Worm (Caenorhabditis elegans) whole organism, L3 larva: ENCODE measurements around the gene F41H10.1.

ENCODE experiments used
- R02D3.7 ChIP-seq: fragments of 150-350 bp; optimal IDR thresholded peaks from 2 replicates; lab custom pipeline; 2014; ENCODE audit warnings: missing biosample characterization, missing genetic modification characterization
- ZK546.5 ChIP-seq: sonication (generic microtip); optimal IDR thresholded peaks from 2 replicates; lab custom pipeline; 2017; ENCODE audit warnings: missing biosample characterization, missing genetic modification characterization
- aly-2 ChIP-seq: fragments of 150-350 bp; optimal IDR thresholded peaks from 2 replicates; lab custom pipeline; 2014; ENCODE audit warnings: missing biosample characterization, missing genetic modification characterization
- ama-1 ChIP-seq: fragments of 150-350 bp; optimal IDR thresholded peaks from 2 replicates; lab custom pipeline; 2018
- ceh-28 ChIP-seq: fragments of 150-350 bp; optimal IDR thresholded peaks from 2 replicates; lab custom pipeline; 2014; ENCODE audit warnings: missing biosample characterization, missing genetic modification reagents, missing genetic modification characterization
- ceh-82 ChIP-seq: fragments of 150-350 bp; optimal IDR thresholded peaks from 2 replicates; lab custom pipeline; 2014; ENCODE audit warnings: missing biosample characterization, missing genetic modification characterization
- daf-12 ChIP-seq: fragments of 150-350 bp; optimal IDR thresholded peaks from 2 replicates; lab custom pipeline; 2014; ENCODE audit warnings: missing biosample characterization, missing genetic modification reagents, missing genetic modification characterization
- egl-27 ChIP-seq: sonication (generic microtip); optimal IDR thresholded peaks from 4 replicates; lab custom pipeline; 2017; ENCODE audit warnings: missing biosample characterization, missing genetic modification reagents, missing genetic modification characterization
- egl-5 ChIP-seq: fragments of 150-350 bp; optimal IDR thresholded peaks from 2 replicates; lab custom pipeline; 2017; ENCODE audit warnings: missing biosample characterization, missing genetic modification reagents, missing genetic modification characterization, inconsistent platforms
- elt-2 ChIP-seq: sonication (generic microtip); optimal IDR thresholded peaks from 2 replicates; lab custom pipeline; 2016; ENCODE audit warnings: missing genetic modification reagents, mild to moderate bottlenecking, missing genetic modification characterization, missing compliant biosample characterization
- elt-3 ChIP-seq, 3 experiments: fragments of 150-350 bp in 1 of 3; sonication (generic microtip) in 2 of 3; optimal IDR thresholded peaks; 2 replicates in 2 of 3; 4 replicates in 1 of 3; lab custom pipeline; 2014 to 2017; ENCODE audit warnings: missing biosample characterization in 3 of 3, missing genetic modification characterization in 3 of 3
- eor-1 ChIP-seq, 2 experiments: fragments of 150-350 bp; optimal IDR thresholded peaks; 2 replicates each; lab custom pipeline; 2014 to 2018; ENCODE audit warnings: missing biosample characterization in 2 of 2, missing genetic modification characterization in 2 of 2
- fkh-2 ChIP-seq: fragments of 150-350 bp; optimal IDR thresholded peaks from 2 replicates; lab custom pipeline; 2014; ENCODE audit warnings: missing biosample characterization, missing genetic modification reagents, missing genetic modification characterization
- fos-1 ChIP-seq: fragments of 150-350 bp; optimal IDR thresholded peaks from 2 replicates; lab custom pipeline; 2014; ENCODE audit warnings: missing biosample characterization, missing genetic modification characterization
- hmg-11 ChIP-seq: sonication (generic microtip); optimal IDR thresholded peaks from 2 replicates; lab custom pipeline; 2016; ENCODE audit warnings: missing genetic modification characterization, missing compliant biosample characterization
- jun-1 ChIP-seq: fragments of 150-350 bp; optimal IDR thresholded peaks from 2 replicates; lab custom pipeline; 2014; ENCODE audit warnings: missing biosample characterization, missing genetic modification reagents, missing genetic modification characterization
- lin-15B ChIP-seq: fragments of 150-350 bp; optimal IDR thresholded peaks from 2 replicates; lab custom pipeline; 2014; ENCODE audit warnings: missing biosample characterization, missing genetic modification characterization
- lsy-12 ChIP-seq: sonication (generic microtip); optimal IDR thresholded peaks from 2 replicates; lab custom pipeline; 2016; ENCODE audit warnings: mild to moderate bottlenecking, missing genetic modification characterization, missing compliant biosample characterization
- mml-1 ChIP-seq: fragments of 150-350 bp; sonication (generic microtip); optimal IDR thresholded peaks from 3 replicates; lab custom pipeline; 2014; ENCODE audit warnings: missing biosample characterization, missing genetic modification characterization
- nfya-1 ChIP-seq: sonication (generic microtip); optimal IDR thresholded peaks from 2 replicates; lab custom pipeline; 2017; ENCODE audit warnings: missing genetic modification characterization, mild to moderate bottlenecking, missing compliant biosample characterization, antibody characterized with exemption, moderate library complexity; ENCODE audit not compliant: insufficient read depth
- nhr-11 ChIP-seq: fragments of 150-350 bp; optimal IDR thresholded peaks from 2 replicates; lab custom pipeline; 2014; ENCODE audit warnings: missing biosample characterization, missing genetic modification characterization
- nhr-12 ChIP-seq: fragments of 150-350 bp; optimal IDR thresholded peaks from 2 replicates; lab custom pipeline; 2014; ENCODE audit warnings: missing biosample characterization, missing genetic modification characterization
- nhr-23 ChIP-seq: fragments of 150-350 bp; optimal IDR thresholded peaks from 2 replicates; lab custom pipeline; 2014; ENCODE audit warnings: missing biosample characterization, missing genetic modification reagents, missing genetic modification characterization
- nhr-237 ChIP-seq: fragments of 150-350 bp; optimal IDR thresholded peaks from 2 replicates; lab custom pipeline; 2014; ENCODE audit warnings: missing biosample characterization, missing genetic modification characterization
- nhr-25 ChIP-seq: sonication (generic microtip); optimal IDR thresholded peaks from 2 replicates; lab custom pipeline; 2017; ENCODE audit warnings: missing biosample characterization, missing genetic modification characterization
- nhr-28 ChIP-seq: fragments of 150-350 bp; optimal IDR thresholded peaks from 2 replicates; lab custom pipeline; 2014; ENCODE audit warnings: missing biosample characterization, missing genetic modification characterization
- nhr-67 ChIP-seq: fragments of 150-350 bp; optimal IDR thresholded peaks from 2 replicates; lab custom pipeline; 2014; ENCODE audit warnings: missing biosample characterization, missing genetic modification characterization
- nhr-76 ChIP-seq: fragments of 150-350 bp; sonication (generic microtip); optimal IDR thresholded peaks from 5 replicates; lab custom pipeline; 2014; ENCODE audit warnings: missing biosample characterization, missing genetic modification characterization
- pha-4 ChIP-seq: fragments of 150-350 bp; optimal IDR thresholded peaks from 2 replicates; lab custom pipeline; 2014; ENCODE audit warnings: missing biosample characterization, missing genetic modification reagents, missing genetic modification characterization
- pqm-1 ChIP-seq: fragments of 150-350 bp; optimal IDR thresholded peaks from 2 replicates; lab custom pipeline; 2017; ENCODE audit warnings: missing biosample characterization, missing genetic modification characterization, inconsistent platforms
- sea-2 ChIP-seq: fragments of 150-350 bp; sonication (generic microtip); optimal IDR thresholded peaks from 4 replicates; lab custom pipeline; 2014; ENCODE audit warnings: missing biosample characterization, missing genetic modification reagents, missing genetic modification characterization
- skn-1 ChIP-seq: fragments of 150-350 bp; optimal IDR thresholded peaks from 2 replicates; lab custom pipeline; 2014; ENCODE audit warnings: missing biosample characterization, missing genetic modification characterization
- snpc-4 ChIP-seq: fragments of 150-350 bp; optimal IDR thresholded peaks from 2 replicates; lab custom pipeline; 2014; ENCODE audit warnings: missing biosample characterization, missing genetic modification characterization
- tbx-2 ChIP-seq: sonication (generic microtip); optimal IDR thresholded peaks from 2 replicates; lab custom pipeline; 2016; ENCODE audit warnings: mild to moderate bottlenecking, missing genetic modification characterization, missing compliant biosample characterization
- unc-62 ChIP-seq: fragments of 150-350 bp; sonication (generic microtip); optimal IDR thresholded peaks from 4 replicates; lab custom pipeline; 2014; ENCODE audit warnings: missing biosample characterization, missing genetic modification reagents, missing genetic modification characterization
- zag-1 ChIP-seq: fragments of 150-350 bp; optimal IDR thresholded peaks from 2 replicates; lab custom pipeline; 2014; ENCODE audit warnings: missing biosample characterization, missing genetic modification characterization
- ztf-11 ChIP-seq: fragments of 150-350 bp; optimal IDR thresholded peaks from 2 replicates; lab custom pipeline; 2014; ENCODE audit warnings: missing biosample characterization, missing genetic modification characterization
- ztf-4 ChIP-seq: fragments of 150-350 bp; optimal IDR thresholded peaks from 2 replicates; lab custom pipeline; 2014; ENCODE audit warnings: missing biosample characterization, missing genetic modification characterization

Gene F41H10.1

DNA sequence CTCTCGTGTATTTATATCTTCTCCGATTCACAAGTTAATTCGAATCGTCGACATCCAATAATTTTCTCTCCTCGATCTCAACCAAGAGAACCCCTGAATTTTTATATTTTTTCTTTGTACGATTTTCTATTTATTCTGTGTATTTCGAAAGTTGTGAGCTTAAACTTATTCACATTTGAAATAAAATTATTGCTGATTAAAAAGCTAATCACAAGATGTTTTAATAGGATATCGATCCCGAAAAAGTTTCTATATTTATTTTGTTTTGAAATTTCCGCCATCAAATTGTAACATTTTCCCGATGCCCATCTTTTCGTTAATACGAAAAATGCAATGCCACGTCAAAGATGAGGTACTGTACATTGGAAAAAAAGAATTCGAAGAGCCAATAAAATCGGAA, 14.1 kb downstream of the F41H10.1 start, which contains the start of gene ZK616.3:
Gene ZK616.3 (plus strand): TSS at position 301 of the 400 bp plus-strand sequence.
- TF ChIP-seq aly-2 (tag; lab: Kevin White, UChicago) (no peak), unc-62 (GFP tag; lab: Kevin White, UChicago) (no peak), hmg-11 (tag; lab: Kevin White, UChicago) (no peak), R02D3.7 (no peak), elt-3 (tag; optimal IDR thresholded peaks at IDR 0.05; lab: Kevin White, UChicago) (no peak), egl-5 (no peak), zag-1 (no peak)
- TF ChIP-seq, all 47 proteins: peak for 0

DNA sequence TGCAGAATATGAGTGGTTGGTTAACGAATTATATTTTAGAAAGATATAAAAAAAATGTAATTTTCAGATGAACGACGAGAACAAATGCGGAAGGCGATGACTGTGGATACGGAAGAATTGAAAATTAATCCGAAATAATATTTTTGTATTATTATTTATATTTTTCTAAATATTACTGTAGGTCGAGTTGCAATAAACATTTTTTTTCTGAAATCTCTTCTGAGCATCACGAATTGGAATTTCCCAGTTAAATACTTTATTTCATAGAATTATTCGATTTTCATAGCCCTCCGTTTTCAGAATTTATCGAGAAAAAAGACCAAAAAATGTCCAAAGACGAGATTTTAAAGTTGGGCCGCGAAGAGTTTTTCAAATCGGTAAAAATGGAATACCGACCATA, 14.8 kb downstream of the F41H10.1 start, which contains the start of gene ZK616.2:
Gene ZK616.2 (plus strand): TSS at position 301 of the 400 bp plus-strand sequence.
- TF ChIP-seq hmg-11 (tag; lab: Kevin White, UChicago) (no peak), nhr-76 (no peak), snpc-4 (no peak), egl-5 (no peak), fkh-2 (tag; lab: Kevin White, UChicago) (no peak), nhr-237 (no peak), fos-1 (tag; lab: Kevin White, UChicago) (no peak), unc-62 (GFP tag; lab: Kevin White, UChicago) (no peak), nhr-67 (tag; lab: Kevin White, UChicago) (no peak), elt-2 (tag; lab: Kevin White, UChicago) (no peak), nhr-11 (no peak), pha-4 (tag; lab: Kevin White, UChicago) (no peak), eor-1 (tag; optimal IDR thresholded peaks at IDR 0.05; lab: Kevin White, UChicago) (no peak), skn-1 (tag; lab: Kevin White, UChicago) (no peak), ceh-28 (tag; lab: Kevin White, UChicago) (no peak), nfya-1 (tag; lab: Kevin White, UChicago) (no peak), nhr-28 (tag; lab: Kevin White, UChicago) (no peak), lin-15B (tag; lab: Kevin White, UChicago) (no peak), ama-1 (lab: Kevin White, UChicago) (no peak)

- TF ChIP-seq jun-1 (no peak), pqm-1 (tag; lab: Kevin White, UChicago) (no peak), lsy-12 (tag; lab: Kevin White, UChicago) (no peak), nhr-23 (tag; lab: Kevin White, UChicago) (no peak), zag-1 (no peak), mml-1 (tag; lab: Kevin White, UChicago) (no peak), ztf-11 (no peak), tbx-2 (tag; lab: Kevin White, UChicago) (no peak), nhr-11 (no peak), egl-5 (no peak), snpc-4 (no peak), ama-1 (lab: Kevin White, UChicago) (no peak), ceh-82 (tag; lab: Kevin White, UChicago) (no peak), elt-3 (tag; optimal IDR thresholded peaks at IDR 0.05; lab: Kevin White, UChicago) (no peak), sea-2 (no peak), aly-2 (tag; lab: Kevin White, UChicago) (no peak), ceh-28 (tag; lab: Kevin White, UChicago) (no peak), skn-1 (tag; lab: Kevin White, UChicago) (no peak)
These were observed 17.9 kb downstream of the F41H10.1 start, which contains the start of gene ZK616.1 for ce11 chrIV:5400609-5401008. TSS of gene ZK616.1 (plus strand) at chrIV:5400909.

ce11 chrIV:5405345-5405744, 22.6 kb downstream of the F41H10.1 start, which contains the start of gene ZK616.61:
TSS of gene ZK616.61 (plus strand) at chrIV:5405645.
- TF ChIP-seq mml-1 (tag; lab: Kevin White, UChicago) (no peak), eor-1 (tag; optimal IDR thresholded peaks at IDR 0.05; lab: Kevin White, UChicago) (no peak), nhr-12 (no peak), nhr-25 (tag; lab: Kevin White, UChicago) (no peak), jun-1 (no peak), daf-12 (tag; lab: Kevin White, UChicago) (no peak), nhr-76 (no peak), ztf-4 (tag; lab: Kevin White, UChicago) (no peak), snpc-4 (no peak), ceh-28 (tag; lab: Kevin White, UChicago) (no peak), ceh-82 (tag; lab: Kevin White, UChicago) (no peak), pqm-1 (tag; lab: Kevin White, UChicago) (no peak), egl-27 (tag; lab: Kevin White, UChicago) (no peak), ZK546.5 (no peak)
- TF ChIP-seq, all 47 proteins: peak for 0
